Fruit fly (Drosophila melanogaster): Measurements from ENCODE around the gene mTTF.

DNA sequence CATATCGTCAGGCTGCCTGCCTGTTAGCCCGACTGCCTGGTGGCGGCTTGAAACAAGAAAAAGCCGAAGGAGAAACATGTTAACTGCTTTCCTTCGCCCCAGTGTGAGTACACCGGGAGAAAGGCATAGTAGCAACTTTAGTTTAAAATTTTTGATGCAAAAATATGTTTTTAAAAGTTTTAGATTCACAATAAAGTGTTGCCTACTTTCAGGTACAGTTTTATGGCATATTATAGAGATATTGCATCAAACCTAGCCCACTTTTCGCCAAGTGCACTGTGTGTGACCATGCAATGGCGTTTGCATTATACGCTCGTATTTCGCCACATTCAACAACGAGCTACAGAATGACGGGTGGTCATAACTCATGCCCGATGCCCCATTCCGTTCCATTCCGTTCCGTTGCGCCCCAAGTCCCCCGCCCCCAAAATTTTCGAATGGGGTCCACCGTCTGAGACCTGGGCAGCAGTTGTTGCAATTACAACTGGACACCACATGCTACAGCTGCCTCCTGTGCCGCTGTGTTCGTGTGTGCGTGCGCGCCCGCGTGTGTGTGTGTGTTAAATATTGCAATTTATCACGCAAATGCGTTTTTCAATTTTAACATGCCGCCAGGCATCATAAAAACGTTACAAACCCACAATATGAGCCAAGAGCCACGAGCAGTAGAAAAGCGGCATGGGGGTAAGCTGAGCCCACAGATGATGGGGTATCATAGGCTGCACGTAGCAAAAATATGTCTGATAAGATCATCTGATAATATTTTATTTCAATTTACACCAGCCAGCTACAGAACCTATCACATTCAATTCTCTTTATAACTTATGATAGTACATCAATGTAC, 21.6 kb upstream of the mTTF start:
- no peak for TF ChIP-seq Hr96 (GFP tag; optimal IDR thresholded peaks at IDR 0.05)
- no peak for TF ChIP-seq cic (GFP tag; optimal IDR thresholded peaks at IDR 0.05)
- no peak for TF ChIP-seq pad (GFP tag; optimal IDR thresholded peaks at IDR 0.05)
- no peak for TF ChIP-seq CG5204 (GFP tag; optimal IDR thresholded peaks at IDR 0.05)
- TF ChIP-seq Clk (GFP tag; optimal IDR thresholded peaks at IDR 0.05) = no peak
- TF ChIP-seq CG33017 (tag; optimal IDR thresholded peaks at IDR 0.05) = no peak
- no peak for TF ChIP-seq ovo (GFP tag; optimal IDR thresholded peaks at IDR 0.05)
- TF ChIP-seq tj (GFP tag; optimal IDR thresholded peaks at IDR 0.05) = no peak
- no peak for TF ChIP-seq CG7045 (GFP tag; optimal IDR thresholded peaks at IDR 0.05)
- TF ChIP-seq bab1 (GFP tag; optimal IDR thresholded peaks at IDR 0.05) = no peak
- no peak for TF ChIP-seq toe (GFP tag; optimal IDR thresholded peaks at IDR 0.05)
- no peak for TF ChIP-seq CG12768 (GFP tag; optimal IDR thresholded peaks at IDR 0.05)
- no peak for TF ChIP-seq kay (GFP tag; ENCODE audit: borderline replicate concordance)
- TF ChIP-seq CG7101 (tag; optimal IDR thresholded peaks at IDR 0.05) = no peak
